Fruit fly (Drosophila melanogaster) whole organism, embryonic: ENCODE results near the gene ph-d.
A peak's percentile ranks its signal among the peaks of the same experiment; 100 is the strongest.

Experiments used
- ATbp ChIP-seq: fragments of 200-800 bp; sonication (Bioruptor generic); optimal IDR thresholded peaks from 2 replicates; lab custom pipeline; 2017; ENCODE audit warnings: missing biosample characterization, mild to moderate bottlenecking, missing genetic modification characterization, missing genetic modification reagents
- Asciz ChIP-seq: fragments of 200-800 bp; sonication (Bioruptor generic); optimal IDR thresholded peaks from 2 replicates; lab custom pipeline; 2017; ENCODE audit warnings: missing biosample characterization, mild to moderate bottlenecking, missing genetic modification characterization, missing genetic modification reagents
- Atf-2 ChIP-seq: fragments of 200-800 bp; sonication (Bioruptor generic); optimal IDR thresholded peaks from 2 replicates; lab custom pipeline; 2016; ENCODE audit warnings: missing biosample characterization, missing genetic modification characterization
- Awh ChIP-seq: fragments of 200-800 bp; sonication (Bioruptor generic); IDR thresholded peaks from 2 replicates; pipeline ENCODE4, ENCODE4 v1.3.6; 2022; ENCODE audit warnings: missing biosample characterization, missing genetic modification characterization
- BtbVII ChIP-seq: fragments of 200-800 bp; sonication (Bioruptor generic); optimal IDR thresholded peaks from 3 replicates; lab custom pipeline; 2017; ENCODE audit warnings: missing biosample characterization, mild to moderate bottlenecking, missing genetic modification characterization
- CG10147 ChIP-seq: fragments of 200-800 bp; sonication (Bioruptor generic); optimal IDR thresholded peaks from 2 replicates; lab custom pipeline; 2019; ENCODE audit warnings: missing biosample characterization, mild to moderate bottlenecking, missing genetic modification characterization, moderate library complexity
- CG11398 ChIP-seq: fragments of 200-800 bp; sonication (Bioruptor generic); optimal IDR thresholded peaks from 2 replicates; lab custom pipeline; 2016; ENCODE audit warnings: missing biosample characterization, missing genetic modification characterization
- CG13894 ChIP-seq: fragments of 200-800 bp; sonication (Bioruptor generic); optimal IDR thresholded peaks from 3 replicates; lab custom pipeline; 2018; ENCODE audit warnings: missing biosample characterization, mild to moderate bottlenecking, missing genetic modification characterization, moderate library complexity
- CG1603 ChIP-seq: fragments of 200-800 bp; sonication (Bioruptor generic); optimal IDR thresholded peaks from 2 replicates; lab custom pipeline; 2019; ENCODE audit warnings: missing biosample characterization, mild to moderate bottlenecking, missing genetic modification characterization, moderate library complexity
- CG17829 ChIP-seq: fragments of 200-800 bp; optimal IDR thresholded peaks from 2 replicates; lab custom pipeline; 2019; ENCODE audit warnings: missing biosample characterization, mild to moderate bottlenecking, missing genetic modification characterization, moderate library complexity
- CG18262 ChIP-seq: fragments of 200-800 bp; optimal IDR thresholded peaks from 3 replicates; lab custom pipeline; 2019; ENCODE audit warnings: missing biosample characterization, mild to moderate bottlenecking, missing genetic modification characterization, moderate library complexity
- CG2889 ChIP-seq: fragments of 200-800 bp; sonication (Bioruptor generic); IDR thresholded peaks from 3 replicates; pipeline ENCODE4 v1.3.6; 2022; ENCODE audit warnings: missing biosample characterization, missing genetic modification characterization
- CG32532 ChIP-seq: fragments of 200-800 bp; sonication (Bioruptor generic); IDR thresholded peaks from 2 replicates; pipeline ENCODE4 v1.3.6; 2022; ENCODE audit warnings: missing biosample characterization, missing genetic modification characterization
- CG5245 ChIP-seq: fragments of 200-800 bp; sonication (Bioruptor generic); optimal IDR thresholded peaks from 3 replicates; lab custom pipeline; 2016; ENCODE audit warnings: missing biosample characterization, missing genetic modification characterization
- CG7839 ChIP-seq: fragments of 200-800 bp; sonication (Bioruptor generic); optimal IDR thresholded peaks from 3 replicates; lab custom pipeline; 2018; ENCODE audit warnings: missing biosample characterization, mild to moderate bottlenecking, missing genetic modification characterization, moderate library complexity
- CG8944 ChIP-seq: fragments of 200-800 bp; sonication (Bioruptor generic); optimal IDR thresholded peaks from 3 replicates; lab custom pipeline; 2016; ENCODE audit warnings: missing biosample characterization, missing genetic modification characterization
- Dbx ChIP-seq: fragments of 200-800 bp; sonication (Bioruptor generic); IDR thresholded peaks from 3 replicates; pipeline ENCODE4 v1.3.6; 2022; ENCODE audit warnings: missing biosample characterization, missing genetic modification characterization
- Dfd ChIP-seq, 2 experiments: fragments of >200 bp; optimal IDR thresholded peaks; 2 replicates each; lab custom pipeline; 2017; ENCODE audit warnings: missing biosample characterization in 2 of 2, missing genetic modification characterization in 2 of 2
- E2f1 ChIP-seq: fragments of 200-800 bp; sonication (Bioruptor generic); IDR thresholded peaks from 2 replicates; pipeline ENCODE4 v1.3.6; 2022; ENCODE audit warnings: missing biosample characterization, missing genetic modification characterization
- E2f2 ChIP-seq: fragments of 200-800 bp; sonication (Bioruptor generic); IDR thresholded peaks from 2 replicates; pipeline ENCODE4 v1.3.6; 2022; ENCODE audit warnings: missing biosample characterization, missing genetic modification characterization
- H2.0 ChIP-seq: fragments of 200-800 bp; sonication (Bioruptor generic); IDR thresholded peaks from 2 replicates; pipeline ENCODE4 v1.3.6; 2022; ENCODE audit warnings: missing biosample characterization, missing genetic modification characterization
- Hmr ChIP-seq: fragments of 200-800 bp; sonication (Bioruptor generic); optimal IDR thresholded peaks from 3 replicates; lab custom pipeline; 2017; ENCODE audit warnings: mild to moderate bottlenecking, missing biosample characterization, missing genetic modification reagents, missing genetic modification characterization
- Mad ChIP-seq: fragments of 200-800 bp; sonication (Bioruptor generic); optimal IDR thresholded peaks from 2 replicates; lab custom pipeline; 2016; ENCODE audit warnings: missing biosample characterization, missing genetic modification characterization
- NFAT ChIP-seq: fragments of 200-800 bp; sonication (Bioruptor generic); IDR thresholded peaks from 2 replicates; pipeline ENCODE4 v1.3.6; 2022; ENCODE audit warnings: missing biosample characterization, missing genetic modification characterization
- Opbp ChIP-seq: fragments of 200-800 bp; sonication (Bioruptor generic); IDR thresholded peaks from 3 replicates; pipeline ENCODE4 v1.3.6; 2022; ENCODE audit warnings: missing biosample characterization, missing genetic modification characterization; ENCODE audit not compliant: partially characterized antibody
- Sin3A ChIP-seq: fragments of >200 bp; optimal IDR thresholded peaks from 2 replicates; lab custom pipeline; 2018
- Xrp1 ChIP-seq: fragments of 200-800 bp; sonication (Bioruptor generic); IDR thresholded peaks from 2 replicates; pipeline ENCODE4 v1.3.6; 2022; ENCODE audit warnings: missing biosample characterization, missing genetic modification characterization
- YL-1 ChIP-seq: fragments of 200-800 bp; sonication (Bioruptor generic); optimal IDR thresholded peaks from 3 replicates; lab custom pipeline; 2017; ENCODE audit warnings: missing biosample characterization, mild to moderate bottlenecking, missing genetic modification characterization
- btn ChIP-seq: fragments of 200-800 bp; sonication (Bioruptor generic); optimal IDR thresholded peaks from 2 replicates; lab custom pipeline; 2016; ENCODE audit warnings: missing biosample characterization, missing genetic modification characterization
- chif ChIP-seq, 2 experiments: fragments of 200-800 bp; sonication (Bioruptor generic); optimal IDR thresholded peaks; 3 replicates each; lab custom pipeline; 2016; ENCODE audit warnings: missing biosample characterization in 2 of 2, missing genetic modification characterization in 2 of 2
- chn ChIP-seq: fragments of 200-800 bp; sonication (Bioruptor generic); optimal IDR thresholded peaks from 2 replicates; lab custom pipeline; 2016; ENCODE audit warnings: missing biosample characterization, missing genetic modification characterization
- crol ChIP-seq: fragments of 200-800 bp; sonication (Bioruptor generic); IDR thresholded peaks from 2 replicates; pipeline ENCODE4 v1.3.6; 2022; ENCODE audit warnings: missing biosample characterization, missing genetic modification characterization
- dati ChIP-seq: fragments of 200-800 bp; sonication (Bioruptor generic); IDR thresholded peaks from 2 replicates; pipeline ENCODE4 v1.3.6; 2022; ENCODE audit warnings: missing biosample characterization, missing genetic modification characterization
- ewg ChIP-seq: fragments of 200-800 bp; sonication (Bioruptor generic); optimal IDR thresholded peaks from 3 replicates; lab custom pipeline; 2017; ENCODE audit warnings: mild to moderate bottlenecking, missing biosample characterization, missing genetic modification reagents, missing genetic modification characterization
- ftz-f1 ChIP-seq: fragments of 200-800 bp; sonication (Bioruptor generic); optimal IDR thresholded peaks from 2 replicates; lab custom pipeline; 2016; ENCODE audit warnings: missing biosample characterization, missing genetic modification characterization
- gsb-n ChIP-seq: fragments of 200-800 bp; sonication (Bioruptor generic); optimal IDR thresholded peaks from 3 replicates; lab custom pipeline; 2018; ENCODE audit warnings: missing biosample characterization, mild to moderate bottlenecking, missing genetic modification characterization
- hb ChIP-seq: fragments of 200-800 bp; sonication (Bioruptor generic); IDR thresholded peaks from 3 replicates; pipeline ENCODE4 v1.3.6; 2022; ENCODE audit warnings: missing biosample characterization, missing genetic modification characterization; ENCODE audit not compliant: partially characterized antibody
- hkb ChIP-seq, 2 experiments: fragments of 200-800 bp in 1 of 2; fragments of >200 bp in 1 of 2; sonication (Bioruptor generic) in 1 of 2; IDR thresholded peaks in 1 of 2; optimal IDR thresholded peaks in 1 of 2; 2 replicates each; pipeline versions ENCODE4 v1.3.6 to Lab custom; 2017 to 2022; ENCODE audit warnings: missing biosample characterization in 1 of 2, missing genetic modification characterization in 1 of 2
- lab ChIP-seq: fragments of 200-800 bp; sonication (Bioruptor generic); optimal IDR thresholded peaks from 3 replicates; lab custom pipeline; 2017; ENCODE audit warnings: missing biosample characterization, missing genetic modification characterization, mild to moderate bottlenecking, moderate library complexity, missing genetic modification reagents
- lbe ChIP-seq: fragments of 200-800 bp; sonication (Bioruptor generic); optimal IDR thresholded peaks from 2 replicates; lab custom pipeline; 2016; ENCODE audit warnings: missing biosample characterization, mild to moderate bottlenecking, missing genetic modification characterization
- nmo ChIP-seq: fragments of 200-800 bp; sonication (Bioruptor generic); optimal IDR thresholded peaks from 2 replicates; lab custom pipeline; 2018; ENCODE audit warnings: missing biosample characterization, mild to moderate bottlenecking, missing genetic modification characterization, moderate library complexity
- oc ChIP-seq: fragments of 200-800 bp; sonication (Bioruptor generic); optimal IDR thresholded peaks from 2 replicates; lab custom pipeline; 2018; ENCODE audit warnings: missing biosample characterization, mild to moderate bottlenecking, missing genetic modification characterization, moderate library complexity
- otp ChIP-seq: fragments of 200-800 bp; sonication (Bioruptor generic); IDR thresholded peaks from 3 replicates; pipeline ENCODE4, ENCODE4 v1.3.6; 2022; ENCODE audit warnings: missing biosample characterization, missing genetic modification characterization
- pan ChIP-seq, 4 experiments: fragments of >200 bp in 3 of 4; fragments of 200-800 bp in 1 of 4; sonication (Bioruptor generic) in 1 of 4; optimal IDR thresholded peaks in 3 of 4; IDR thresholded peaks in 1 of 4; 2 replicates each; pipeline versions ENCODE4 v1.3.6 to Lab custom; 2017 to 2022; ENCODE audit warnings: missing biosample characterization in 2 of 4, missing genetic modification characterization in 2 of 4, mixed read lengths in 1 of 4
- prd ChIP-seq, 3 experiments: fragments of >200 bp in 2 of 3; fragments of 200-800 bp in 1 of 3; sonication (Bioruptor generic) in 1 of 3; optimal IDR thresholded peaks in 2 of 3; IDR thresholded peaks in 1 of 3; 2 replicates in 2 of 3; 3 replicates in 1 of 3; pipeline versions ENCODE4 v1.3.6 to Lab custom; 2017 to 2022; ENCODE audit warnings: missing biosample characterization in 1 of 3, missing genetic modification characterization in 1 of 3
- schlank ChIP-seq: fragments of 200-800 bp; sonication (Bioruptor generic); optimal IDR thresholded peaks from 2 replicates; lab custom pipeline; 2018; ENCODE audit warnings: missing biosample characterization, mild to moderate bottlenecking, missing genetic modification characterization
- seq ChIP-seq: fragments of 200-800 bp; sonication (Bioruptor generic); IDR thresholded peaks from 2 replicates; pipeline ENCODE4 v1.3.6; 2022; ENCODE audit warnings: missing biosample characterization, missing genetic modification characterization
- tin ChIP-seq: fragments of 200-800 bp; sonication (Bioruptor generic); optimal IDR thresholded peaks from 3 replicates; lab custom pipeline; 2016; ENCODE audit warnings: missing biosample characterization, missing genetic modification characterization
- vvl ChIP-seq: fragments of 200-800 bp; sonication (Bioruptor generic); IDR thresholded peaks from 2 replicates; pipeline ENCODE4 v1.3.6; 2022; ENCODE audit warnings: missing biosample characterization, missing genetic modification characterization

The ph-d gene

DNA sequence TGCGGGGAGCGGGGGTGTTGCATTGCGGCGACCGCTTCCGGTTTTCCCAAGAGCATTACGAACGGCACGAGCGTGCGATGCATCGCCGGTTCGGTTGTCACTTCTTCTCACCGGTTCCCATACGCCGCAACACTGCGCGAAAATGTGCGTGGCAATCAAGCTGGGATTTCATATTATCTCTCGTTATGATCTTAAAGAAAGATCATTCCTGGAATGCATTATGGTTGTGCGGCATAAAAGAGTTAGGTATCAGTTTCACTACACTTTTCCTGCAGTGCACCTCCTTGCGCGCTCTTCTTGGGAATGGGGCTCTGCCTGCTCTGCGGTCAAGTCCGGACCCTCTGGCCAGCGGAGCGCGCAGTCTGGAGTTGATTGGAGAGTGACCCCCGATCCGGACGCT, 43.0 kb upstream of the ph-d start (continued):
- TF ChIP-seq CG5245 (GFP tag; lab: Kevin White, UChicago) (peak; percentile 14), hkb (optimal IDR thresholded peaks at IDR 0.05; lab: Kevin White, UChicago) (no peak), hkb (GFP tag; IDR thresholded peaks at IDR 0.05; lab: Robert Waterston, UW) (peak; percentile 65), CG2889 (GFP tag; lab: Robert Waterston, UW) (0 out of 3 replicates have a peak, but pooled peaks have one; percentile 15), chif (GFP tag; optimal IDR thresholded peaks at IDR 0.05; lab: Kevin White, UChicago) (peak in 1 of 2 experiments; percentile 51), ATbp (GFP tag; lab: Kevin White, UChicago) (peak; percentile 71), otp (no peak), Dbx (GFP tag; lab: Robert Waterston, UW) (no peak), CG7839 (tag; lab: Kevin White, UChicago) (peak; percentile 8), chn (GFP tag; lab: Kevin White, UChicago) (peak; percentile 38), BtbVII (GFP tag; lab: Kevin White, UChicago) (no peak), lab (GFP tag; lab: Kevin White, UChicago) (peak; percentile 28), prd (optimal IDR thresholded peaks at IDR 0.05; lab: Kevin White, UChicago) (no peak), prd (GFP tag; IDR thresholded peaks at IDR 0.05; lab: Robert Waterston, UW) (peak; percentile 78; the same call in 2 of the 3 replicates), H2.0 (peak; percentile 49), seq (GFP tag; lab: Robert Waterston, UW) (0 out of 2 replicates have a peak, but pooled peaks have one; percentile 10), schlank (tag; lab: Kevin White, UChicago) (no peak), Opbp (no peak), crol (GFP tag; lab: Robert Waterston, UW) (no peak), CG17829 (tag; lab: Kevin White, UChicago) (no peak), ewg (GFP tag; lab: Kevin White, UChicago) (peak; percentile 51), tin (peak; percentile 28), Dfd (GFP tag; optimal IDR thresholded peaks at IDR 0.05; lab: Kevin White, UChicago) (no peak), oc (peak; percentile 37), CG8944 (GFP tag; lab: Kevin White, UChicago) (peak; percentile 50), YL-1 (GFP tag; lab: Kevin White, UChicago) (no peak), lbe (GFP tag; lab: Kevin White, UChicago) (no peak), Hmr (GFP tag; lab: Kevin White, UChicago) (no peak), CG18262 (peak; percentile 36), CG1603 (tag; lab: Kevin White, UChicago) (peak; percentile 80), gsb-n (tag; lab: Kevin White, UChicago) (peak; percentile 18), pan (optimal IDR thresholded peaks at IDR 0.05; lab: Kevin White, UChicago) (no peak), pan (GFP tag; optimal IDR thresholded peaks at IDR 0.05 in 1 of 2, IDR thresholded peaks at IDR 0.05 in 1 of 2) (peak in 1 of 2 experiments; percentile 47), E2f2 (GFP tag; lab: Robert Waterston, UW) (peak; percentile 33; the same call in 1 of the 2 replicates), vvl (GFP tag; lab: Robert Waterston, UW) (peak; percentile 74), dati (GFP tag; lab: Robert Waterston, UW) (peak; percentile 62; the same call in 1 of the 2 replicates), NFAT (GFP tag; lab: Robert Waterston, UW) (no peak), nmo (GFP tag; lab: Kevin White, UChicago) (peak; percentile 6), btn (GFP tag; lab: Kevin White, UChicago) (peak; percentile 46), E2f1 (peak; percentile 46; the same call in 1 of the 2 replicates), Asciz (peak; percentile 44), Sin3A (no peak), Awh (GFP tag; lab: Robert Waterston, UW) (peak; percentile 69), CG10147 (GFP tag; lab: Kevin White, UChicago) (no peak), CG11398 (GFP tag; lab: Kevin White, UChicago) (no peak), Xrp1 (GFP tag; lab: Robert Waterston, UW) (peak; percentile 48; the same call in 1 of the 2 replicates), Atf-2 (GFP tag; lab: Kevin White, UChicago) (no peak), CG13894 (tag; lab: Kevin White, UChicago) (no peak), Mad (GFP tag; lab: Kevin White, UChicago) (no peak), hb (GFP tag; lab: Robert Waterston, UW) (no peak), ftz-f1 (no peak), CG32532 (GFP tag; lab: Robert Waterston, UW) (0 out of 2 replicates have a peak, but pooled peaks have one; percentile 5)
